Worm (Caenorhabditis elegans): ENCODE measurements around the gene nhr-218.

- TF ChIP-seq nhr-111 (GFP tag; optimal IDR thresholded peaks at IDR 0.05) (no peak), F10B5.3 (tag; optimal IDR thresholded peaks at IDR 0.05) (no peak), ZK546.5 (tag; optimal IDR thresholded peaks at IDR 0.05) (no peak), R02D3.7 (tag; optimal IDR thresholded peaks at IDR 0.05) (no peak), ama-1 (optimal IDR thresholded peaks at IDR 0.05) (no peak), F44E2.7 (GFP tag; IDR thresholded peaks at IDR 0.05) (no peak)
These were observed 34.2 kb upstream of the nhr-218 start, which contains the start of gene stdh-2 for ce11 chrV:16224027-16224426.

All from whole organism, L4 larva.